Fruit fly (Drosophila melanogaster) whole organism, embryonic: ENCODE results near the gene mthl2.

Source experiments
- CG12769 ChIP-seq: fragments of 200-800 bp; sonication (Bioruptor generic); optimal IDR thresholded peaks from 2 replicates; lab custom pipeline; 2019; ENCODE audit warnings: missing biosample characterization, mild to moderate bottlenecking, missing genetic modification characterization, moderate library complexity
- CG15011 ChIP-seq: fragments of 200-800 bp; sonication (Bioruptor generic); optimal IDR thresholded peaks from 3 replicates; lab custom pipeline; 2018; ENCODE audit warnings: missing biosample characterization, mild to moderate bottlenecking, missing genetic modification characterization
- CG4328 ChIP-seq: fragments of 200-800 bp; sonication (Bioruptor generic); optimal IDR thresholded peaks from 3 replicates; lab custom pipeline; 2017; ENCODE audit warnings: missing biosample characterization, missing genetic modification reagents, missing genetic modification characterization
- D19A ChIP-seq: fragments of 200-800 bp; optimal IDR thresholded peaks from 3 replicates; lab custom pipeline; 2019; ENCODE audit warnings: missing biosample characterization, mild to moderate bottlenecking, missing genetic modification characterization, moderate library complexity
- HLHmδ ChIP-seq: fragments of 200-800 bp; sonication (Bioruptor generic); optimal IDR thresholded peaks from 2 replicates; lab custom pipeline; 2018; ENCODE audit warnings: missing biosample characterization, mild to moderate bottlenecking, missing genetic modification characterization, moderate library complexity
- Lhr ChIP-seq: fragments of 200-800 bp; sonication (Bioruptor generic); optimal IDR thresholded peaks from 3 replicates; lab custom pipeline; 2017; ENCODE audit warnings: mild to moderate bottlenecking, missing biosample characterization, missing genetic modification reagents, missing genetic modification characterization
- Med ChIP-seq: fragments of 200-800 bp; sonication (Bioruptor generic); peaks from one replicate; lab custom pipeline; 2016; ENCODE audit warnings: missing biosample characterization, missing genetic modification characterization, mild to moderate bottlenecking, inconsistent platforms, moderate library complexity
- Nf-YC ChIP-seq: fragments of 200-800 bp; optimal IDR thresholded peaks from 3 replicates; lab custom pipeline; 2019; ENCODE audit warnings: missing biosample characterization, mild to moderate bottlenecking, missing genetic modification characterization, moderate library complexity
- abd-A ChIP-seq: fragments of 200-800 bp; sonication (Bioruptor generic); optimal IDR thresholded peaks from 3 replicates; lab custom pipeline; 2019; ENCODE audit warnings: missing biosample characterization, mild to moderate bottlenecking, missing genetic modification characterization, moderate library complexity
- cg ChIP-seq: fragments of 200-800 bp; sonication (Bioruptor generic); optimal IDR thresholded peaks from 3 replicates; lab custom pipeline; 2019; ENCODE audit warnings: missing biosample characterization, mild to moderate bottlenecking, missing genetic modification characterization, moderate library complexity
- ci ChIP-seq: fragments of 200-800 bp; sonication (Bioruptor generic); IDR thresholded peaks from 3 replicates; pipeline ENCODE4 v1.3.6; 2022; ENCODE audit warnings: missing biosample characterization, missing genetic modification characterization
- insv ChIP-seq, 2 experiments: fragments of 200-800 bp; sonication (Bioruptor generic); optimal IDR thresholded peaks; 3 replicates each; lab custom pipeline; 2016 to 2018; ENCODE audit warnings: missing biosample characterization in 2 of 2, missing genetic modification characterization in 2 of 2
- kni ChIP-seq: fragments of 200-800 bp; sonication (Bioruptor generic); optimal IDR thresholded peaks from 3 replicates; lab custom pipeline; 2017; ENCODE audit warnings: mild to moderate bottlenecking, missing biosample characterization, missing genetic modification reagents, missing genetic modification characterization
- psq ChIP-seq: fragments of 200-800 bp; sonication (Bioruptor generic); optimal IDR thresholded peaks from 2 replicates; lab custom pipeline; 2017; ENCODE audit warnings: missing biosample characterization, missing genetic modification characterization
- sens ChIP-seq: fragments of 200-800 bp; sonication (Bioruptor generic); peaks from one replicate; lab custom pipeline; 2016; ENCODE audit warnings: missing biosample characterization, missing genetic modification characterization

mthl2 gene

DNA sequence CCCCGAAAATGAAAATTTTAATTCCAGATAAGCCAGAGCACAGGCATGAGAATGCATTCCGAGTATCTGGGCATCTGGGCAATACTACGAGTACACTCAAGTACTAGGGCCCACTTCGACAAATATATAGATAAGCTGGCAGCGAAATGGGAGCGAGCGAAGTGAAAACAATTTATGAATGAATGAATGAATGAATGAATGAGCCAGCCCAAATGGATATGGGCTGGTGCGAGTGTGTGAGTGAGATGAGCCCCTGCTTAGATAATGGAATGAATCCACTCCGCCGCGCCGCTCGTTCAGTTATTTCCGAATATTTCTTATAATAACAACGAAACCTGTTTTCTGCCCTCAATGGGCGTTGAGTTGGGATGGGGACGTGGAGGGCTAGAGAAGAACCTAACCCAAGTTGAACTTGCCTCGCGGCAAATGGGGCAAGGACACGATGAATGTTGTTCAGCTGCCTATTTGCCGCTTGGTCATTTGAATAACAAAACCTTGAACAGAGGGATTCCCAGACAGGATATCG is 51.2 kb downstream of the mthl2 start (continued):
- TF ChIP-seq cg (GFP tag; lab: Kevin White, UChicago) (peak; percentile 75), Lhr (GFP tag; lab: Kevin White, UChicago) (no peak), CG4328 (GFP tag; lab: Kevin White, UChicago) (no peak), HLHmδ (GFP tag; lab: Kevin White, UChicago) (peak; percentile 5), Nf-YC (tag; lab: Kevin White, UChicago) (peak; percentile 66), ci (GFP tag; lab: Robert Waterston, UW) (0 out of 3 replicates have a peak, but pooled peaks have one; percentile 55), kni (GFP tag; lab: Kevin White, UChicago) (peak; percentile 98), abd-A (tag; lab: Kevin White, UChicago) (peak; percentile 21), Med (GFP tag; lab: Kevin White, UChicago) (peak; percentile 33), psq (GFP tag; lab: Kevin White, UChicago) (no peak), sens (GFP tag; lab: Kevin White, UChicago) (peak; percentile 75), D19A (tag; lab: Kevin White, UChicago) (peak; percentile 5), CG12769 (tag; lab: Kevin White, UChicago) (peak; percentile 13), CG15011 (GFP tag; lab: Kevin White, UChicago) (no peak), insv (GFP tag; optimal IDR thresholded peaks at IDR 0.05; lab: Kevin White, UChicago) (peak in 1 of 2 experiments; percentile 83)
